Fruit fly (Drosophila melanogaster): Measurements from ENCODE around the gene twf.

DNA sequence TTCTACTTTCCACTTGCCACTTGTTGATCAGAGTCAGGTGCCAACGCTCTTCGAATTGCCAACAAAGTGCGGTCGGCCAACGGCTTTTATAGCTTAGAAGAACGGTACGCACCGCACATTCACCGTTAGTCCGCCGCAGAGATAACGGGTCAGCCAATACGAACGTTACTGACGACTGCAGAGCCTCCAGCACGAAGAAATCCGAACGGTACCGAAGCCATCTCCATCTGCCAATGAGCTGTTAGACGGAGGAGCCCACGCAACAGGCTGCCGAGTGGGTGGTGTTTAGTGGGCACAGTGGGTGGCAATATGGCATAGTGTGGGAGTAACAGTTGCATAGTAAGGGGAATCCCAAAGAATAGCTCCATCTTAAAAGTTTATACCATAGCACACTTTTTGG is 25.7 kb upstream of the twf start, which contains the start of gene CCHa1:
- no peak for TF ChIP-seq pan (optimal IDR thresholded peaks at IDR 0.05)
- no peak for TF ChIP-seq psq (optimal IDR thresholded peaks at IDR 0.05)
